Worm (Caenorhabditis elegans) whole organism, late embryonic: Measurements from ENCODE around the gene evl-20.
A peak's percentile ranks its signal among the peaks of the same experiment; 100 is the strongest.

Experiments
- ama-1 ChIP-seq: fragments of 150-350 bp; optimal IDR thresholded peaks from 2 replicates; lab custom pipeline; 2014
- fkh-10 ChIP-seq: fragments of 150-350 bp; optimal IDR thresholded peaks from 2 replicates; lab custom pipeline; 2014; ENCODE audit warnings: missing biosample characterization, missing genetic modification reagents, missing genetic modification characterization
- pax-1 ChIP-seq: fragments of 150-350 bp; optimal IDR thresholded peaks from 2 replicates; lab custom pipeline; 2014; ENCODE audit warnings: missing biosample characterization, missing genetic modification characterization
- pha-4 ChIP-seq: fragments of 150-350 bp; optimal IDR thresholded peaks from 2 replicates; lab custom pipeline; 2018; ENCODE audit warnings: missing biosample characterization, missing genetic modification reagents, missing genetic modification characterization
- pros-1 ChIP-seq: fragments of 150-350 bp; optimal IDR thresholded peaks from 2 replicates; lab custom pipeline; 2014; ENCODE audit warnings: missing biosample characterization, missing genetic modification reagents, missing genetic modification characterization
- unc-55 ChIP-seq: sonication (generic microtip); optimal IDR thresholded peaks from 2 replicates; lab custom pipeline; 2017; ENCODE audit warnings: missing biosample characterization, missing genetic modification reagents, missing genetic modification characterization

ce11 chrII:8417059-8417668 lies 26.9 kb upstream of the evl-20 start, which contains the start of gene fdgt-2:
- TF ChIP-seq unc-55 (peak; percentile 60), fkh-10 (GFP tag; lab: Kevin White, UChicago) (no peak), pha-4 (tag; lab: Kevin White, UChicago) (no peak), ama-1 (lab: Kevin White, UChicago) (no peak), pros-1 (tag; lab: Kevin White, UChicago) (no peak), pax-1 (tag; lab: Kevin White, UChicago) (no peak)
